Worm (Caenorhabditis elegans) whole organism, L4 larva: ENCODE data around the gene K09G1.2.

Experiments
- D1046.2 ChIP-seq: fragments of 200-800 bp; sonication (Bioruptor generic); IDR thresholded peaks from 2 replicates; pipeline ENCODE4 v1.3.6; 2022; ENCODE audit warnings: missing genetic modification characterization, missing compliant biosample characterization
- F44E2.7 ChIP-seq: fragments of 200-800 bp; sonication (Bioruptor generic); IDR thresholded peaks from 2 replicates; pipeline ENCODE4 v2.1.2; 2022; ENCODE audit warnings: missing genetic modification characterization, missing compliant biosample characterization
- F49E8.2 ChIP-seq: sonication (generic microtip); optimal IDR thresholded peaks from 2 replicates; lab custom pipeline; 2016; ENCODE audit warnings: missing compliant biosample characterization, mild to moderate bottlenecking, missing genetic modification characterization, borderline replicate concordance
- fos-1 ChIP-seq: fragments of 150-350 bp; optimal IDR thresholded peaks from 2 replicates; lab custom pipeline; 2014; ENCODE audit warnings: missing biosample characterization, missing genetic modification characterization
- mep-1 ChIP-seq: fragments of 150-350 bp; sonication (generic microtip); optimal IDR thresholded peaks from 3 replicates; lab custom pipeline; 2014; ENCODE audit warnings: missing biosample characterization, missing genetic modification characterization
- mes-2 ChIP-seq: sonication (generic microtip); optimal IDR thresholded peaks from 2 replicates; lab custom pipeline; 2016; ENCODE audit warnings: missing genotype, mild to moderate bottlenecking, missing genetic modification characterization, missing compliant biosample characterization; ENCODE audit not compliant: poor library complexity, severe bottlenecking
- pqm-1 ChIP-seq: sonication (generic microtip); optimal IDR thresholded peaks from 2 replicates; lab custom pipeline; 2017; ENCODE audit warnings: missing biosample characterization, missing genetic modification characterization
- ztf-7 ChIP-seq: fragments of 150-350 bp; optimal IDR thresholded peaks from 2 replicates; lab custom pipeline; 2014; ENCODE audit warnings: missing biosample characterization, missing genetic modification characterization

ce11 chrV:9625604-9626446, 35.4 kb downstream of the K09G1.2 start, which contains the start of gene T06E4.7:
- TF ChIP-seq D1046.2 (GFP tag; lab: Robert Waterston, UW) (no peak), fos-1 (tag; lab: Kevin White, UChicago) (no peak), mes-2 (tag; lab: Kevin White, UChicago) (no peak), mep-1 (tag; lab: Kevin White, UChicago) (no peak), ztf-7 (tag; lab: Kevin White, UChicago) (no peak), F44E2.7 (GFP tag; lab: Robert Waterston, UW) (no peak), F49E8.2 (tag; lab: Kevin White, UChicago) (no peak), pqm-1 (tag; lab: Kevin White, UChicago) (no peak)
